Fruit fly (Drosophila melanogaster) whole organism, embryonic: ENCODE data around the gene Idi.

Experiments used
- Ada2b ChIP-seq: fragments of 200-800 bp; sonication (Bioruptor generic); IDR thresholded peaks from 2 replicates; pipeline ENCODE4 v1.3.6; 2022; ENCODE audit warnings: missing biosample characterization, missing genetic modification characterization
- Antp ChIP-seq: fragments of 200-800 bp; sonication (Bioruptor generic); optimal IDR thresholded peaks from 3 replicates; lab custom pipeline; 2016; ENCODE audit warnings: missing biosample characterization, missing genetic modification characterization
- B-H1 ChIP-seq: fragments of 200-800 bp; sonication (Bioruptor generic); IDR thresholded peaks from 3 replicates; pipeline ENCODE4 v1.3.6; 2022; ENCODE audit warnings: missing biosample characterization, missing genetic modification characterization
- C15 ChIP-seq: fragments of 200-800 bp; sonication (Bioruptor generic); IDR thresholded peaks from 3 replicates; pipeline ENCODE4 v1.3.6; 2022; ENCODE audit warnings: missing biosample characterization, missing genetic modification characterization
- CG10267 ChIP-seq: fragments of 200-800 bp; sonication (Bioruptor generic); optimal IDR thresholded peaks from 2 replicates; lab custom pipeline; 2018; ENCODE audit warnings: missing biosample characterization, mild to moderate bottlenecking, missing genetic modification characterization, moderate library complexity
- CG10274 ChIP-seq: fragments of 200-800 bp; sonication (Bioruptor generic); optimal IDR thresholded peaks from 3 replicates; lab custom pipeline; 2017; ENCODE audit warnings: missing biosample characterization, mild to moderate bottlenecking, missing genetic modification characterization
- CG11504 ChIP-seq: fragments of 200-800 bp; sonication (Bioruptor generic); optimal IDR thresholded peaks from 3 replicates; lab custom pipeline; 2019; ENCODE audit warnings: missing biosample characterization, mild to moderate bottlenecking, missing genetic modification characterization, moderate library complexity
- CG11560 ChIP-seq: fragments of 200-800 bp; sonication (Bioruptor generic); IDR thresholded peaks from 3 replicates; pipeline ENCODE4 v1.3.6; 2022; ENCODE audit warnings: missing biosample characterization, missing genetic modification characterization
- CG15011 ChIP-seq: fragments of 200-800 bp; sonication (Bioruptor generic); optimal IDR thresholded peaks from 3 replicates; lab custom pipeline; 2018; ENCODE audit warnings: missing biosample characterization, mild to moderate bottlenecking, missing genetic modification characterization
- CG16813 ChIP-seq: fragments of 200-800 bp; sonication (Bioruptor generic); IDR thresholded peaks from 3 replicates; pipeline ENCODE4 v1.3.6; 2022; ENCODE audit warnings: missing biosample characterization, missing genetic modification characterization; ENCODE audit not compliant: partially characterized antibody
- CG17802 ChIP-seq: fragments of 200-800 bp; sonication (Bioruptor generic); optimal IDR thresholded peaks from 2 replicates; lab custom pipeline; 2018; ENCODE audit warnings: missing biosample characterization, mild to moderate bottlenecking, missing genetic modification characterization, moderate library complexity
- CG18011 ChIP-seq: fragments of 200-800 bp; sonication (Bioruptor generic); optimal IDR thresholded peaks from 2 replicates; lab custom pipeline; 2017; ENCODE audit warnings: missing biosample characterization, missing genetic modification characterization, mild to moderate bottlenecking, moderate library complexity, missing genotype
- CG2116 ChIP-seq: fragments of 200-800 bp; sonication (Bioruptor generic); optimal IDR thresholded peaks from 3 replicates; lab custom pipeline; 2018; ENCODE audit warnings: missing biosample characterization, mild to moderate bottlenecking, missing genetic modification characterization
- CG2199 ChIP-seq: fragments of 200-800 bp; sonication (Bioruptor generic); IDR thresholded peaks from 3 replicates; pipeline ENCODE4 v1.3.6; 2022; ENCODE audit warnings: missing biosample characterization, missing genetic modification characterization
- CG2678 ChIP-seq: fragments of 200-800 bp; sonication (Bioruptor generic); optimal IDR thresholded peaks from 3 replicates; lab custom pipeline; 2019; ENCODE audit warnings: missing biosample characterization, mild to moderate bottlenecking, missing genetic modification characterization, moderate library complexity
- CG2712 ChIP-seq: fragments of 200-800 bp; optimal IDR thresholded peaks from 3 replicates; lab custom pipeline; 2019; ENCODE audit warnings: missing biosample characterization, mild to moderate bottlenecking, missing genetic modification characterization, moderate library complexity
- CG33557 ChIP-seq: fragments of 200-800 bp; sonication (Bioruptor generic); optimal IDR thresholded peaks from 2 replicates; lab custom pipeline; 2019; ENCODE audit warnings: missing biosample characterization, mild to moderate bottlenecking, missing genetic modification characterization, moderate library complexity
- CG3847 ChIP-seq: fragments of 200-800 bp; sonication (Bioruptor generic); IDR thresholded peaks from 2 replicates; pipeline ENCODE4 v1.3.6; 2022; ENCODE audit warnings: missing biosample characterization, missing genetic modification characterization
- CG4424 ChIP-seq: fragments of 200-800 bp; sonication (Bioruptor generic); optimal IDR thresholded peaks from 3 replicates; lab custom pipeline; 2016; ENCODE audit warnings: missing biosample characterization, missing genetic modification characterization
- CG4617 ChIP-seq: fragments of 200-800 bp; sonication (Bioruptor generic); optimal IDR thresholded peaks from 3 replicates; lab custom pipeline; 2016; ENCODE audit warnings: missing biosample characterization, missing genetic modification characterization, borderline replicate concordance
- CG5180 ChIP-seq: fragments of 200-800 bp; sonication (Bioruptor generic); optimal IDR thresholded peaks from 3 replicates; lab custom pipeline; 2017; ENCODE audit warnings: missing biosample characterization, missing genetic modification characterization, mild to moderate bottlenecking, moderate library complexity, missing genetic modification reagents
- CG6272 ChIP-seq: fragments of 200-800 bp; sonication (Bioruptor generic); IDR thresholded peaks from 2 replicates; pipeline ENCODE4 v1.3.6; 2022; ENCODE audit warnings: missing biosample characterization, missing genetic modification characterization
- CG6813 ChIP-seq: fragments of 200-800 bp; sonication (Bioruptor generic); optimal IDR thresholded peaks from 2 replicates; lab custom pipeline; 2017; ENCODE audit warnings: missing biosample characterization, missing genetic modification characterization, mild to moderate bottlenecking, moderate library complexity, missing genetic modification reagents
- CG8290 ChIP-seq, 3 experiments: fragments of 200-800 bp; sonication (Bioruptor generic); optimal IDR thresholded peaks; 2 replicates each; lab custom pipeline; 2016 to 2019; ENCODE audit warnings: missing biosample characterization in 3 of 3, missing genetic modification characterization in 3 of 3, mild to moderate bottlenecking in 2 of 3, moderate library complexity in 1 of 3
- CG8478 ChIP-seq: fragments of >200 bp; optimal IDR thresholded peaks from 2 replicates; lab custom pipeline; 2018
- Dad ChIP-seq: fragments of 200-800 bp; sonication (Bioruptor generic); optimal IDR thresholded peaks from 3 replicates; lab custom pipeline; 2016; ENCODE audit warnings: missing biosample characterization, missing genetic modification characterization
- Dbx ChIP-seq: fragments of 200-800 bp; sonication (Bioruptor generic); IDR thresholded peaks from 3 replicates; pipeline ENCODE4 v1.3.6; 2022; ENCODE audit warnings: missing biosample characterization, missing genetic modification characterization
- Dip3 ChIP-seq: fragments of 200-800 bp; sonication (Bioruptor generic); optimal IDR thresholded peaks from 3 replicates; lab custom pipeline; 2016; ENCODE audit warnings: missing biosample characterization, missing genetic modification characterization
- Dll ChIP-seq: fragments of 200-800 bp; sonication (Bioruptor generic); IDR thresholded peaks from 4 replicates; pipeline ENCODE4 v1.3.6; 2022; ENCODE audit warnings: missing biosample characterization, missing genetic modification characterization; ENCODE audit not compliant: partially characterized antibody
- Hmx ChIP-seq: fragments of 200-800 bp; sonication (Bioruptor generic); optimal IDR thresholded peaks from 2 replicates; lab custom pipeline; 2016; ENCODE audit warnings: missing biosample characterization, missing genetic modification characterization
- Hsf ChIP-seq: fragments of 200-800 bp; sonication (Bioruptor generic); optimal IDR thresholded peaks from 3 replicates; lab custom pipeline; 2016; ENCODE audit warnings: missing biosample characterization, missing genetic modification characterization
- Mad ChIP-seq: fragments of 200-800 bp; sonication (Bioruptor generic); optimal IDR thresholded peaks from 2 replicates; lab custom pipeline; 2016; ENCODE audit warnings: missing biosample characterization, missing genetic modification characterization
- Nf-YC ChIP-seq: fragments of 200-800 bp; optimal IDR thresholded peaks from 3 replicates; lab custom pipeline; 2019; ENCODE audit warnings: missing biosample characterization, mild to moderate bottlenecking, missing genetic modification characterization, moderate library complexity
- Pdp1 ChIP-seq, 2 experiments: fragments of 200-800 bp; sonication (Bioruptor generic); optimal IDR thresholded peaks; 3 replicates each; lab custom pipeline; 2016; ENCODE audit warnings: missing biosample characterization in 2 of 2, missing genetic modification characterization in 2 of 2, mild to moderate bottlenecking in 1 of 2, moderate library complexity in 1 of 2
- ara ChIP-seq: fragments of 200-800 bp; sonication (Bioruptor generic); IDR thresholded peaks from 2 replicates; pipeline ENCODE4 v1.3.6; 2022; ENCODE audit warnings: missing biosample characterization, missing genetic modification characterization
- bbx ChIP-seq: fragments of 200-800 bp; sonication (Bioruptor generic); IDR thresholded peaks from 2 replicates; pipeline ENCODE4 v1.3.6; 2022; ENCODE audit warnings: missing biosample characterization, missing genetic modification characterization; ENCODE audit not compliant: partially characterized antibody
- bcd ChIP-seq: fragments of 200-800 bp; sonication (Bioruptor generic); optimal IDR thresholded peaks from 2 replicates; lab custom pipeline; 2017; ENCODE audit warnings: missing biosample characterization, mild to moderate bottlenecking, missing genetic modification characterization
- crp ChIP-seq, 2 experiments: fragments of 200-800 bp; sonication (Bioruptor generic); optimal IDR thresholded peaks; 2 replicates in 1 of 2; 3 replicates in 1 of 2; lab custom pipeline; 2017; ENCODE audit warnings: missing biosample characterization in 2 of 2, missing genetic modification characterization in 2 of 2, mild to moderate bottlenecking in 1 of 2, moderate library complexity in 1 of 2
- ewg ChIP-seq: fragments of 200-800 bp; sonication (Bioruptor generic); optimal IDR thresholded peaks from 3 replicates; lab custom pipeline; 2017; ENCODE audit warnings: mild to moderate bottlenecking, missing biosample characterization, missing genetic modification reagents, missing genetic modification characterization
- ftz-f1 ChIP-seq: fragments of 200-800 bp; sonication (Bioruptor generic); optimal IDR thresholded peaks from 2 replicates; lab custom pipeline; 2016; ENCODE audit warnings: missing biosample characterization, missing genetic modification characterization
- gt ChIP-seq: fragments of 200-800 bp; sonication (Bioruptor generic); IDR thresholded peaks from 2 replicates; pipeline ENCODE4 v1.3.6; 2022; ENCODE audit warnings: missing biosample characterization, missing genetic modification characterization
- hth ChIP-seq: fragments of >200 bp; optimal IDR thresholded peaks from 2 replicates; lab custom pipeline; 2017; ENCODE audit warnings: inconsistent platforms
- knrl ChIP-seq: fragments of 200-800 bp; sonication (Bioruptor generic); IDR thresholded peaks from 3 replicates; pipeline ENCODE4 v1.3.6; 2022; ENCODE audit warnings: missing biosample characterization, missing genetic modification characterization; ENCODE audit not compliant: partially characterized antibody
- otp ChIP-seq: fragments of 200-800 bp; sonication (Bioruptor generic); IDR thresholded peaks from 3 replicates; pipeline ENCODE4, ENCODE4 v1.3.6; 2022; ENCODE audit warnings: missing biosample characterization, missing genetic modification characterization
- peb ChIP-seq: fragments of 200-800 bp; sonication (Bioruptor generic); IDR thresholded peaks from 2 replicates; pipeline ENCODE4 v1.3.6; 2022; ENCODE audit warnings: missing biosample characterization, missing genetic modification characterization
- pho ChIP-seq: fragments of 200-800 bp; sonication (Bioruptor generic); optimal IDR thresholded peaks from 2 replicates; lab custom pipeline; 2016; ENCODE audit warnings: missing biosample characterization, missing genetic modification characterization
- phol ChIP-seq: fragments of 200-800 bp; sonication (Bioruptor generic); optimal IDR thresholded peaks from 3 replicates; lab custom pipeline; 2018; ENCODE audit warnings: missing biosample characterization, mild to moderate bottlenecking, missing genetic modification characterization, moderate library complexity
- pzg ChIP-seq: fragments of 200-800 bp; sonication (Bioruptor generic); optimal IDR thresholded peaks from 3 replicates; lab custom pipeline; 2018; ENCODE audit warnings: missing biosample characterization, mild to moderate bottlenecking, missing genetic modification characterization, moderate library complexity
- toy ChIP-seq: fragments of 200-800 bp; sonication (Bioruptor generic); IDR thresholded peaks from 2 replicates; pipeline ENCODE4 v1.3.6; 2022; ENCODE audit warnings: missing biosample characterization, missing genetic modification characterization
- tup ChIP-seq: fragments of 200-800 bp; sonication (Bioruptor generic); optimal IDR thresholded peaks from 2 replicates; lab custom pipeline; 2016; ENCODE audit warnings: missing biosample characterization, mild to moderate bottlenecking, missing genetic modification characterization, moderate library complexity

The Idi gene

dm6 chr3R:21269923-21270322 is at the start of gene Idi, which contains the start of gene AP-2sigma (continued):
- TF ChIP-seq Dip3 (GFP tag; lab: Kevin White, UChicago) (peak; percentile 14), CG10267 (tag; lab: Kevin White, UChicago) (peak; percentile 93), CG2712 (tag; lab: Kevin White, UChicago) (peak; percentile 25), ara (GFP tag; lab: Robert Waterston, UW) (no peak), tup (no peak), CG2199 (0 out of 3 replicates have a peak, but pooled peaks have one; percentile 25), knrl (GFP tag; lab: Robert Waterston, UW) (no peak; the same call in 2 of the 3 replicates), CG2116 (GFP tag; lab: Kevin White, UChicago) (peak; percentile 58), pho (peak; percentile 6), CG4424 (GFP tag; lab: Kevin White, UChicago) (peak; percentile 9), B-H1 (GFP tag; lab: Robert Waterston, UW) (no peak), CG10274 (GFP tag; lab: Kevin White, UChicago) (no peak), peb (GFP tag; lab: Robert Waterston, UW) (no peak), Pdp1 (GFP tag; optimal IDR thresholded peaks at IDR 0.05; lab: Kevin White, UChicago) (peak in 1 of 2 experiments; percentile 86), C15 (GFP tag; lab: Robert Waterston, UW) (no peak), Nf-YC (peak; percentile 1), CG33557 (peak; percentile 50), ftz-f1 (GFP tag; lab: Kevin White, UChicago) (peak; percentile 38), Hmx (GFP tag; lab: Kevin White, UChicago) (no peak), crp (GFP tag; optimal IDR thresholded peaks at IDR 0.05; lab: Kevin White, UChicago) (peak; percentile 80 to 96), CG11504 (tag; lab: Kevin White, UChicago) (no peak), bcd (GFP tag; lab: Kevin White, UChicago) (peak; percentile 53), Antp (GFP tag; lab: Kevin White, UChicago) (peak; percentile 26), otp (peak; percentile 34; the same call in 1 of the 3 replicates), bbx (GFP tag; lab: Robert Waterston, UW) (0 out of 2 replicates have a peak, but pooled peaks have one; percentile 36), CG17802 (tag; lab: Kevin White, UChicago) (no peak), pzg (GFP tag; lab: Kevin White, UChicago) (peak; percentile 88), CG18011 (GFP tag; lab: Kevin White, UChicago) (no peak), CG16813 (GFP tag; lab: Robert Waterston, UW) (peak; percentile 32; the same call in 1 of the 3 replicates), CG4617 (GFP tag; lab: Kevin White, UChicago) (peak; percentile 90), CG3847 (GFP tag; lab: Robert Waterston, UW) (peak; percentile 89), Ada2b (GFP tag; lab: Robert Waterston, UW) (no peak), Hsf (GFP tag; lab: Kevin White, UChicago) (no peak), CG6813 (no peak), ewg (GFP tag; lab: Kevin White, UChicago) (peak; percentile 11), CG2678 (tag; lab: Kevin White, UChicago) (peak; percentile 1), CG5180 (GFP tag; lab: Kevin White, UChicago) (no peak), CG8478 (no peak), Dll (GFP tag; lab: Robert Waterston, UW) (peak; percentile 39; the same call in 1 of the 4 replicates), hth (lab: Kevin White, UChicago) (no peak), CG6272 (GFP tag; lab: Robert Waterston, UW) (no peak), toy (no peak), Dbx (GFP tag; lab: Robert Waterston, UW) (peak; percentile 49; the same call in 1 of the 3 replicates), phol (tag; lab: Kevin White, UChicago) (peak; percentile 69), CG15011 (GFP tag; lab: Kevin White, UChicago) (no peak), gt (no peak), Mad (no peak), CG11560 (tag; lab: Robert Waterston, UW) (no peak), Dad (GFP tag; lab: Kevin White, UChicago) (no peak), CG8290 (GFP tag; optimal IDR thresholded peaks at IDR 0.05; lab: Kevin White, UChicago) (no peak), CG8290 (tag; optimal IDR thresholded peaks at IDR 0.05; lab: Kevin White, UChicago) (peak; percentile 10 to 84)
